Fruit fly (Drosophila melanogaster): ENCODE results near the gene Stip1.

The Stip1 gene

DNA sequence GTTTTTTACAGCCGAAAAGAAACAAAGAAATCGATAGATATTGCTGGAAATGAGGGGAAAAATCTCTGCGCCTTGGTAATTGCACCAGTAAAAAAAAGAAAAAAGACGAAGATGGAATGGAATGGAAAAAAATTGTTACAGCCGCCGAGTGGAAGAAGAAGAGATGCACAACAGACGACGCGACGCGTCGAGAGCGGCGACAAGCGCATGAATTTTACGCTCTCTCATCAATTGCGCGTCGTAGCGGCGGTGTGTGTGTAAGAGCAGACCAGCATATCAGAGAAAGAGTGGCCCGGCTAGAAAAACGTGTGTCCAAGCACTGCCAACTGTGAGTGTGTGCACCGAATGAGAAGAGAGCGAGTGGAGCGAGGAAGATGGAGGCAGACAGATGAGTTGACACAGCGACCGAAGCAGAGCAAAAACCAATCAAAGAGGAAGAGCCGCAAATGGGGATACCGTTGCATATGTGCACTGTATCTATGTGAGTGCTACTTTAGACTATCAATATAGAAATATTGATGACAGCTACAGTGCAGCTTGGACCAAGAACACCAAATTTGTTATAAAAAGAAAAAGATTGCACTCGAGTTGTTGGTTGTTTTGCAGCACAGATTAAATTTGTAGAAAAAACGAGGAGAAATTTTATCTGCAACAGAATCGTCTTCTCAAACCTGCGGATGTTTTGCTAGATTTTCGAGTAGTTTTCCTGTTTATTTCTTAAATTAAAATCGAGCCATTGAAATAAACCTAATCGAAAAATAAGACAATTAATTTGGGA lies 45.7 kb upstream of the Stip1 start (continued):
- peak; percentile 54; the same call in 1 of the 2 replicates for TF ChIP-seq CG11294 (GFP tag; IDR thresholded peaks at IDR 0.05)
- peak; percentile 61 for TF ChIP-seq dac (GFP tag; optimal IDR thresholded peaks at IDR 0.05)
- TF ChIP-seq acj6 (GFP tag; optimal IDR thresholded peaks at IDR 0.05) = peak; percentile 61
- no peak for TF ChIP-seq Eip93F (GFP tag; optimal IDR thresholded peaks at IDR 0.05)
- no peak for TF ChIP-seq Sox102F (GFP tag; optimal IDR thresholded peaks at IDR 0.05)
- peak; percentile 39 for TF ChIP-seq cyc (GFP tag; optimal IDR thresholded peaks at IDR 0.05)
- TF ChIP-seq Gug (GFP tag; IDR thresholded peaks at IDR 0.05) = peak; percentile 64
- TF ChIP-seq pdm3 (GFP tag; optimal IDR thresholded peaks at IDR 0.05) = peak; percentile 75
- peak; percentile 42 for TF ChIP-seq CG3919 (GFP tag; optimal IDR thresholded peaks at IDR 0.05)
- TF ChIP-seq eg (GFP tag; IDR thresholded peaks at IDR 0.05) = peak; percentile 64; the same call in 2 of the 3 replicates
- TF ChIP-seq CG9139 (GFP tag; optimal IDR thresholded peaks at IDR 0.05) = peak; percentile 26
- peak; percentile 25 for TF ChIP-seq Lpt (GFP tag; optimal IDR thresholded peaks at IDR 0.05)
- peak; percentile 24 for TF ChIP-seq CG8632 (GFP tag; optimal IDR thresholded peaks at IDR 0.05)
- TF ChIP-seq dsx (GFP tag; optimal IDR thresholded peaks at IDR 0.05; ENCODE audit: poor library complexity, severe bottlenecking) = peak; percentile 23
- TF ChIP-seq CG32006 (GFP tag; optimal IDR thresholded peaks at IDR 0.05) = peak; percentile 87
- TF ChIP-seq CG6854 (GFP tag; optimal IDR thresholded peaks at IDR 0.05) = peak; percentile 56
- peak; percentile 21 for TF ChIP-seq esn (GFP tag; optimal IDR thresholded peaks at IDR 0.05)
- no peak for TF ChIP-seq Blimp-1 (GFP tag; optimal IDR thresholded peaks at IDR 0.05)
- TF ChIP-seq topi (GFP tag; optimal IDR thresholded peaks at IDR 0.05) = peak; percentile 28
- TF ChIP-seq spab (GFP tag; optimal IDR thresholded peaks at IDR 0.05) = peak; percentile 35
- peak; percentile 38 for TF ChIP-seq CG6163 (GFP tag; IDR thresholded peaks at IDR 0.05)
- peak; percentile 62 for TF ChIP-seq Eip75B (GFP tag; optimal IDR thresholded peaks at IDR 0.05)
- TF ChIP-seq Hr38 (GFP tag; optimal IDR thresholded peaks at IDR 0.05) = no peak
- peak; percentile 10 for TF ChIP-seq CG34406 (GFP tag; optimal IDR thresholded peaks at IDR 0.05)
- TF ChIP-seq Eip78C (GFP tag) = peak; percentile 91
- TF ChIP-seq Smox (GFP tag; optimal IDR thresholded peaks at IDR 0.05) = no peak
- no peak for TF ChIP-seq CG11902 (GFP tag; optimal IDR thresholded peaks at IDR 0.05)
- TF ChIP-seq Sox15 (GFP tag; optimal IDR thresholded peaks at IDR 0.05) = no peak
- TF ChIP-seq CG11762 (GFP tag; optimal IDR thresholded peaks at IDR 0.05; ENCODE audit: insufficient read depth) = peak; percentile 44
- peak; percentile 74 for TF ChIP-seq CG4318 (GFP tag; optimal IDR thresholded peaks at IDR 0.05)
- TF ChIP-seq CG31627 (GFP tag; optimal IDR thresholded peaks at IDR 0.05) = peak; percentile 36
- peak; percentile 46 for TF ChIP-seq CG10631 (GFP tag; optimal IDR thresholded peaks at IDR 0.05)
- TF ChIP-seq CG8319 (GFP tag; optimal IDR thresholded peaks at IDR 0.05) = no peak
- TF ChIP-seq salr (GFP tag; optimal IDR thresholded peaks at IDR 0.05) = peak; percentile 34 to 85

dm6 chr2L:250507-251215 lies 44.3 kb upstream of the Stip1 start, which contains the start of gene kis:
kis (minus strand) TSS chr2L:250823.
- TF ChIP-seq dac (GFP tag; optimal IDR thresholded peaks at IDR 0.05) (no peak), Hr38 (GFP tag; optimal IDR thresholded peaks at IDR 0.05) (no peak), cyc (GFP tag; optimal IDR thresholded peaks at IDR 0.05) (no peak), CG9139 (GFP tag; optimal IDR thresholded peaks at IDR 0.05) (peak; percentile 39), ss (GFP tag; optimal IDR thresholded peaks at IDR 0.05) (peak; percentile 38 to 53), Hr4 (GFP tag; optimal IDR thresholded peaks at IDR 0.05) (no peak), CG6792 (GFP tag; optimal IDR thresholded peaks at IDR 0.05) (no peak), CG32006 (GFP tag; optimal IDR thresholded peaks at IDR 0.05) (peak; percentile 25), CG31627 (GFP tag; optimal IDR thresholded peaks at IDR 0.05) (peak; percentile 16), fkh (GFP tag; optimal IDR thresholded peaks at IDR 0.05) (peak; percentile 61), CG3919 (GFP tag; optimal IDR thresholded peaks at IDR 0.05) (peak; percentile 40), CG8119 (GFP tag; IDR thresholded peaks at IDR 0.05) (peak; percentile 59; the same call in 2 of the 3 replicates), CG3032 (tag; optimal IDR thresholded peaks at IDR 0.05) (peak; percentile 30), vri (GFP tag; optimal IDR thresholded peaks at IDR 0.05) (no peak), OdsH (GFP tag; optimal IDR thresholded peaks at IDR 0.05) (peak; percentile 9), dsx (GFP tag; optimal IDR thresholded peaks at IDR 0.05; ENCODE audit: poor library complexity, severe bottlenecking) (peak; percentile 25), lz (GFP tag; optimal IDR thresholded peaks at IDR 0.05) (peak; percentile 11), Smox (GFP tag; optimal IDR thresholded peaks at IDR 0.05) (peak; percentile 15), CG6163 (GFP tag; IDR thresholded peaks at IDR 0.05) (peak; percentile 67; the same call in 2 of the 3 replicates), Ets96B (tag; optimal IDR thresholded peaks at IDR 0.05) (peak; percentile 22), CG16779 (tag; optimal IDR thresholded peaks at IDR 0.05) (no peak), CG6854 (GFP tag; optimal IDR thresholded peaks at IDR 0.05) (peak; percentile 53), CG8632 (GFP tag; optimal IDR thresholded peaks at IDR 0.05) (peak; percentile 7), Eip75B (GFP tag; optimal IDR thresholded peaks at IDR 0.05) (peak; percentile 43), Hr39 (GFP tag; optimal IDR thresholded peaks at IDR 0.05) (peak; percentile 30)
